Worm (Caenorhabditis elegans): Measurements from ENCODE around the gene pgl-1.

ce11 chrIV:6959483-6959882, 17.6 kb downstream of the pgl-1 start:
- TF ChIP-seq R02D3.7 (tag; optimal IDR thresholded peaks at IDR 0.05) (no peak), spr-1 (tag; optimal IDR thresholded peaks at IDR 0.05) (no peak), dpl-1 (GFP tag; optimal IDR thresholded peaks at IDR 0.05) (no peak), lim-7 (GFP tag; IDR thresholded peaks at IDR 0.05) (no peak), F49E8.2 (tag; optimal IDR thresholded peaks at IDR 0.05; ENCODE audit: borderline replicate concordance) (no peak), gei-8 (GFP tag; optimal IDR thresholded peaks at IDR 0.05) (no peak), daf-12 (tag; optimal IDR thresholded peaks at IDR 0.05) (no peak), pqm-1 (tag; optimal IDR thresholded peaks at IDR 0.05) (no peak), fos-1 (tag; optimal IDR thresholded peaks at IDR 0.05) (no peak), set-16 (GFP tag; IDR thresholded peaks at IDR 0.05) (no peak), lir-3 (tag; optimal IDR thresholded peaks at IDR 0.05) (no peak), saeg-2 (GFP tag; IDR thresholded peaks at IDR 0.05) (no peak), dve-1 (tag; optimal IDR thresholded peaks at IDR 0.05; ENCODE audit: insufficient read depth) (no peak)
